Worm (Caenorhabditis elegans) whole organism, dauer: Measurements from ENCODE around the gene C53B7.2.

Experiments used
- unc-62 ChIP-seq: sonication (generic microtip); optimal IDR thresholded peaks from 2 replicates; lab custom pipeline; 2017; ENCODE audit warnings: missing biosample characterization, missing genetic modification reagents, missing genetic modification characterization

Gene C53B7.2

DNA sequence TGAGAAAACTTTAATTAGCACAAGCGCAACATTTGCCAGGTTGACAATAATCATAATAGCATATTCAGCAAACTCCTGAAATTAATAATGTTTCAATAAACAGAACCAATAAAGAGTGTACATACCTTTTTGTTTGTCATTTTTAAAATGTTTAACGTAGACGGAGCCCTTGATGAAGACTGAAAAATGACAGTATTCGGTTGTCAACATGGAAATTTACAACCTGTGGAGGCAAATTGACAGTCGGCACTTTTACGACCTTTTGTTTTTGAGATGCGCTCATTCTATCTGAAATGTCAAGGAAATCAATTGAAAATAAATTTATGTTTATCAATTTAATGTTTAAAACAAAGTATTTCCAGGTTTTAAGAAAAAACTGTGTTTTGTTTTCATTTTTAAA is 38.4 kb downstream of the C53B7.2 start:
- no peak for TF ChIP-seq unc-62

DNA sequence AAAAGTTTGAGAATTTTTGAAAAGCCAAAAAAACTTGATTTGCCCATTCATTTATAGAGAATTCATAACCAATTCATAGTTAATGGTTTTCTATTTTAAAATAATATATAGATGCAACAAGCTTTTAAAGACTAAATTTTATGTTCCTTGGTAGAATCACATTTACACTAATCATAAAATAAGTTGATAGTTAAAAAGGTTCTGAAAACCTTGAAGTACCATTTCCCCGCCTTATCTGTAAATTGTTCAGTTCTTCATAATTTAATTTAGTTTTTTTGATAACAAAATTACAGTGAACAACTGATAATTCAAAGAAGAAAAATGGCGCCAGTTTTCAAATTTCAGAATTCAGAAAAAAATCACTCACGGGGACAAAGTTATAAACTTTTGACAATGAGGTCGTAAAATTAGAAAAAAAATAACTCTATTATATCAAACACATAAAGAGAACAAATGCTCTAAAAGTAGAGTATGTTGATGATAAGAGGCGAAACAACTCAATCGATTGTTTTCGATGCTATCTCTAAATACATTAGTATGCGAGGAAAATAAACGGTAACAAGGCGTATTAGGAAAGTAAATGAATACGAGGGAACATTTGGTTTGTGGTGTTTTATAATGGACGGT is 39.3 kb downstream of the C53B7.2 start, which contains the start of gene F41C6.7:
F41C6.7 (minus strand) TSS at position 51 of the 627 bp plus-strand sequence.
- no peak for TF ChIP-seq unc-62

ce11 chrX:6888208-6888607 is 42.2 kb downstream of the C53B7.2 start:
- no peak for TF ChIP-seq unc-62

DNA sequence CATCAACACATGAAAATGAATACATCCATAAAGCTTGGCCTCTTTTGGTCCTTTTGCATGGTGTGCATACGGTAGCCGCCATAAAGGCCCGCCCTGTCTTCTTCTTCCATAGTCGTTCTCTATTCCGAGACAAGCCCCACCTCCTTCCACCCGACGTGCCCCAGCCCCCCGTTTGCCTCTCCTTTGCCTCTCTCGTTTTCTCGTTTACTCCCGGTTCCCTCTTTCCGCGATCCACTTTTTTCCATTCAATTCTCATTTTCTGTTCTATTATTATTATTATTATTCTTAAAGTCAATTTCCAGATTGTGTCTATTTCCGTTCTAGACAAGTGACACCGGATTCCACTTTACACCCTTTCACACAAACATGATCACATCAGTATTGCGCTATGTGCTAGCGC is 43.3 kb downstream of the C53B7.2 start, which contains the start of gene unc-6:
unc-6 (plus strand) TSS at position 301 of the 400 bp plus-strand sequence.
- TF ChIP-seq unc-62 = no peak

DNA sequence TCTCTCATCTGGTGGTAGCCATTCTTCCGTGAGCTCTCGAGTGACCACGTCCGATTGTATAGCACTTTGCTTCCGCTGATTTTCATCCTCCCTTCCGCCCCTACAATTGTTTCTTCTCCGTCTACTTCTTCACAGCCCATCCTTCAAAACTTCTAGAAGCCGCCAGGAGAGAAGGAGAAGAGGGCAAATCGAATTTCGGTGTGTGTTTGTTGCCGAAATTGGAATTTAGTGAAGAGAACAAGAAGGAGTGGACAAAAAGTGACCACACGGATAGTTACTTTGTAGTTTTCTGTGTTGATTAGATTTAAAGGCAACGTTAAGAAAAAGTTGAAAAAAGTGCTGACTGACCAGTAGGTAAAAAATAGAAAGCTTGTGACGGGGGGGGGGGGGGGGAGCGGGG is 47.0 kb downstream of the C53B7.2 start:
- TF ChIP-seq unc-62 = no peak

ce11 chrX:6894104-6894503 is 48.1 kb downstream of the C53B7.2 start:
- no peak for TF ChIP-seq unc-62
